Worm (Caenorhabditis elegans) whole organism, L3 larva: Measurements from ENCODE around the gene srd-70.

Experiments used
- ceh-82 ChIP-seq: fragments of 150-350 bp; optimal IDR thresholded peaks from 2 replicates; lab custom pipeline; 2014; ENCODE audit warnings: missing biosample characterization, missing genetic modification characterization
- elt-3 ChIP-seq, 3 experiments: fragments of 150-350 bp in 1 of 3; sonication (generic microtip) in 2 of 3; optimal IDR thresholded peaks; 2 replicates in 2 of 3; 4 replicates in 1 of 3; lab custom pipeline; 2014 to 2017; ENCODE audit warnings: missing biosample characterization in 3 of 3, missing genetic modification characterization in 3 of 3
- mdl-1 ChIP-seq: fragments of 150-350 bp; optimal IDR thresholded peaks from 2 replicates; lab custom pipeline; 2014; ENCODE audit warnings: missing biosample characterization, missing genetic modification characterization
- nhr-11 ChIP-seq: fragments of 150-350 bp; optimal IDR thresholded peaks from 2 replicates; lab custom pipeline; 2014; ENCODE audit warnings: missing biosample characterization, missing genetic modification characterization
- pqm-1 ChIP-seq: fragments of 150-350 bp; optimal IDR thresholded peaks from 2 replicates; lab custom pipeline; 2017; ENCODE audit warnings: missing biosample characterization, missing genetic modification characterization, inconsistent platforms
- tbx-2 ChIP-seq: sonication (generic microtip); optimal IDR thresholded peaks from 2 replicates; lab custom pipeline; 2016; ENCODE audit warnings: mild to moderate bottlenecking, missing genetic modification characterization, missing compliant biosample characterization
- unc-62 ChIP-seq: fragments of 150-350 bp; sonication (generic microtip); optimal IDR thresholded peaks from 4 replicates; lab custom pipeline; 2014; ENCODE audit warnings: missing biosample characterization, missing genetic modification reagents, missing genetic modification characterization

DNA sequence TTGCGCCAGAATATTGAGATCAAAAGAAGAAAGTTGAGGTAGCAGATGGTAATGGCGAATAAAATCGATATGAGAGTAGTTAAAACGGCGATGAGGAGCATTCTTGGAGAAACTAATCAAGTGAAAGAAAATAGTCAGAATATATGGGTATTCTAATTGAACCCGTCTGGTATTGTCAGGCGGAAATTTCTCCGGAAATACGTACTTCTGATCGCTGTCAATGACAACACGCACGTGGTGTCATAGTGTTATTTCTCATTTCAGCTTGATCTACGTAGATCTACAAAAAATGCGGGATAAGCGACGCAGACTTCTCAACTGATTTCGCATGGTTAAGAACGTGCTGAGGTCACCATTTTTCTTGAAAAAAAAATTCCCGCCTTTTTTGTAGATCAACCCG, 38.5 kb downstream of the srd-70 start, which contains the start of gene srbc-79:
- TF ChIP-seq mdl-1 (tag; lab: Kevin White, UChicago): no peak
- TF ChIP-seq unc-62 (GFP tag; lab: Kevin White, UChicago): no peak
- no peak for TF ChIP-seq elt-3 (tag; optimal IDR thresholded peaks at IDR 0.05; lab: Kevin White, UChicago)
- TF ChIP-seq tbx-2 (tag; lab: Kevin White, UChicago): no peak
- no peak for TF ChIP-seq pqm-1 (tag; lab: Kevin White, UChicago)
- no peak for TF ChIP-seq nhr-11 (tag; lab: Kevin White, UChicago)
- TF ChIP-seq ceh-82: no peak
